Worm (Caenorhabditis elegans) whole organism, young adult: ENCODE measurements around the gene clec-239.

Experiments
- C17E4.6 ChIP-seq: fragments of 200-800 bp; sonication (Bioruptor generic); IDR thresholded peaks from 2 replicates; pipeline ENCODE4 v1.3.6; 2022; ENCODE audit warnings: missing genetic modification reagents, missing genetic modification characterization, missing compliant biosample characterization
- F23B12.7 ChIP-seq: sonication (generic microtip); optimal IDR thresholded peaks from 2 replicates; lab custom pipeline; 2017; ENCODE audit warnings: missing genetic modification characterization, mild to moderate bottlenecking, missing compliant biosample characterization, antibody characterized with exemption, moderate library complexity; ENCODE audit not compliant: insufficient read depth
- F57A8.1 ChIP-seq: fragments of 200-800 bp; sonication (Bioruptor generic); optimal IDR thresholded peaks from 2 replicates; lab custom pipeline; 2018; ENCODE audit warnings: mild to moderate bottlenecking, missing genetic modification characterization, moderate library complexity, missing compliant biosample characterization
- K12H6.12 ChIP-seq: fragments of 200-800 bp; sonication (Bioruptor generic); optimal IDR thresholded peaks from 2 replicates; lab custom pipeline; 2018; ENCODE audit warnings: mild to moderate bottlenecking, missing genetic modification characterization, missing compliant biosample characterization
- T07F8.4 ChIP-seq: sonication (generic microtip); optimal IDR thresholded peaks from 2 replicates; lab custom pipeline; 2016; ENCODE audit warnings: mild to moderate bottlenecking, missing genetic modification characterization, moderate library complexity, missing compliant biosample characterization
- T26A5.8 ChIP-seq: sonication (generic microtip); optimal IDR thresholded peaks from 2 replicates; lab custom pipeline; 2016; ENCODE audit warnings: missing genetic modification characterization, missing compliant biosample characterization
- atf-7 ChIP-seq: sonication (generic microtip); optimal IDR thresholded peaks from 2 replicates; lab custom pipeline; 2017; ENCODE audit warnings: mild to moderate bottlenecking, missing genetic modification characterization, missing compliant biosample characterization
- athp-1 ChIP-seq: sonication (generic microtip); optimal IDR thresholded peaks from 2 replicates; lab custom pipeline; 2017; ENCODE audit warnings: mild to moderate bottlenecking, missing genetic modification characterization, missing compliant biosample characterization
- attf-5 ChIP-seq: fragments of 200-800 bp; sonication (Bioruptor generic); optimal IDR thresholded peaks from 2 replicates; lab custom pipeline; 2018; ENCODE audit warnings: mild to moderate bottlenecking, missing genetic modification characterization, missing compliant biosample characterization
- bed-2 ChIP-seq: fragments of 200-800 bp; sonication (Bioruptor generic); IDR thresholded peaks from 2 replicates; pipeline ENCODE4 v1.3.6; 2022; ENCODE audit warnings: missing genetic modification reagents, missing genetic modification characterization, missing compliant biosample characterization
- cebp-1 ChIP-seq, 2 experiments: fragments of 200-800 bp in 1 of 2; sonication (Bioruptor generic) in 1 of 2; sonication (generic microtip) in 1 of 2; IDR thresholded peaks in 1 of 2; optimal IDR thresholded peaks in 1 of 2; 2 replicates each; pipeline versions ENCODE4 v1.3.6 to Lab custom; 2017 to 2022; ENCODE audit warnings: missing compliant biosample characterization in 2 of 2, missing genetic modification characterization in 2 of 2, mild to moderate bottlenecking in 1 of 2, missing genetic modification reagents in 1 of 2, moderate library complexity in 1 of 2
- ceh-100 ChIP-seq: fragments of 200-800 bp; sonication (Bioruptor generic); IDR thresholded peaks from 2 replicates; pipeline ENCODE4 v1.3.6; 2022; ENCODE audit warnings: missing genetic modification reagents, missing genetic modification characterization, missing compliant biosample characterization
- ceh-27 ChIP-seq: fragments of 200-800 bp; sonication (Bioruptor generic); optimal IDR thresholded peaks from 2 replicates; lab custom pipeline; 2018; ENCODE audit warnings: mild to moderate bottlenecking, missing genetic modification characterization, moderate library complexity, missing compliant biosample characterization
- ceh-79 ChIP-seq: sonication (generic microtip); optimal IDR thresholded peaks from 2 replicates; lab custom pipeline; 2017; ENCODE audit warnings: mild to moderate bottlenecking, missing genetic modification characterization, missing compliant biosample characterization
- fkh-3 ChIP-seq: sonication (generic microtip); optimal IDR thresholded peaks from 2 replicates; lab custom pipeline; 2016; ENCODE audit warnings: mild to moderate bottlenecking, missing genetic modification characterization, missing compliant biosample characterization
- him-1 ChIP-seq: sonication (generic microtip); optimal IDR thresholded peaks from 2 replicates; lab custom pipeline; 2016; ENCODE audit warnings: missing genotype, missing genetic modification reagents, missing genetic modification characterization, missing compliant biosample characterization
- hlh-12 ChIP-seq: sonication (generic microtip); optimal IDR thresholded peaks from 2 replicates; lab custom pipeline; 2016; ENCODE audit warnings: missing genetic modification characterization, missing compliant biosample characterization
- hsf-1 ChIP-seq: fragments of 200-800 bp; sonication (Bioruptor generic); IDR thresholded peaks from 2 replicates; pipeline ENCODE4 v1.3.6; 2022; ENCODE audit warnings: missing genetic modification reagents, missing genetic modification characterization, missing compliant biosample characterization
- madf-8 ChIP-seq: fragments of 200-800 bp; sonication (Bioruptor generic); conservative IDR thresholded peaks from 2 replicates; pipeline ENCODE4 v1.3.6; 2022; ENCODE audit warnings: missing genetic modification reagents, missing genetic modification characterization, missing compliant biosample characterization
- nhr-80 ChIP-seq: sonication (generic microtip); optimal IDR thresholded peaks from 2 replicates; lab custom pipeline; 2016; ENCODE audit warnings: missing genetic modification characterization, missing compliant biosample characterization
- repo-1 ChIP-seq: sonication (generic microtip); optimal IDR thresholded peaks from 2 replicates; lab custom pipeline; 2017; ENCODE audit warnings: mild to moderate bottlenecking, missing genetic modification characterization, missing compliant biosample characterization
- sdz-38 ChIP-seq: sonication (generic microtip); optimal IDR thresholded peaks from 2 replicates; lab custom pipeline; 2016; ENCODE audit warnings: missing genotype, missing genetic modification characterization, missing compliant biosample characterization
- snpc-1.1 ChIP-seq: sonication (generic microtip); optimal IDR thresholded peaks from 2 replicates; lab custom pipeline; 2017; ENCODE audit warnings: missing genetic modification characterization, mild to moderate bottlenecking, missing compliant biosample characterization, antibody characterized with exemption, moderate library complexity, missing genotype, missing genetic modification reagents; ENCODE audit not compliant: insufficient read depth
- snpc-1.3 ChIP-seq: sonication (generic microtip); optimal IDR thresholded peaks from 2 replicates; lab custom pipeline; 2017; ENCODE audit warnings: missing genetic modification characterization, mild to moderate bottlenecking, missing compliant biosample characterization, antibody characterized with exemption, moderate library complexity, missing genotype, missing genetic modification reagents; ENCODE audit not compliant: insufficient read depth
- tlf-1 ChIP-seq: fragments of 200-800 bp; sonication (Bioruptor generic); optimal IDR thresholded peaks from 2 replicates; lab custom pipeline; 2018; ENCODE audit warnings: mild to moderate bottlenecking, missing genetic modification characterization, missing compliant biosample characterization
- unc-62 ChIP-seq: fragments of 150-350 bp; optimal IDR thresholded peaks from 2 replicates; lab custom pipeline; 2014; ENCODE audit warnings: missing biosample characterization, missing genetic modification reagents, missing genetic modification characterization
- zim-3 ChIP-seq: sonication (generic microtip); optimal IDR thresholded peaks from 2 replicates; lab custom pipeline; 2017; ENCODE audit warnings: mild to moderate bottlenecking, missing genetic modification characterization, moderate library complexity, missing compliant biosample characterization
- ztf-26 ChIP-seq: sonication (generic microtip); optimal IDR thresholded peaks from 2 replicates; lab custom pipeline; 2017; ENCODE audit warnings: missing genetic modification characterization, missing compliant biosample characterization
- ztf-3 ChIP-seq: fragments of 200-800 bp; sonication (Bioruptor generic); optimal IDR thresholded peaks from 2 replicates; lab custom pipeline; 2018; ENCODE audit warnings: mild to moderate bottlenecking, missing genetic modification characterization, missing compliant biosample characterization

clec-239 gene

DNA sequence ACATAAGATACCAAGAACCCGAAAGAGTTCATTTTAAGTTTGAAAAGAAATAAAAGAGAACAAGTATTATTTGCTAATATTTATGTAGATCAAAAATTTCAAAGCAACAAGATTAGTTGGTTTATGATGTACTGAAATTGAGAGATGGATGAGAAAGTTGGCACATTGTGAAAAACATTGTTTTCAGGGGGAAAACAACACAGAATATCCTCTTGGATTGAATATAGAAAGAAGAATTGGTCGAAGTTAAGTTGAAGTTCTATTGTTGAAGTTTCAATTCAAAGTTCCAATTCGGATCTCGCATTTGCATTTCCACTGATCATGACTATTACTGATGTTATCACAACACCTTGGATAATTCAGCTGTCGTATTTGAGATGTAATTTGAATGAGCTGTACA, 44.3 kb downstream of the clec-239 start:
- TF ChIP-seq cebp-1 (GFP tag; IDR thresholded peaks at IDR 0.05; lab: Robert Waterston, UW) (no peak), cebp-1 (tag; optimal IDR thresholded peaks at IDR 0.05; lab: Kevin White, UChicago) (no peak), madf-8 (GFP tag; lab: Robert Waterston, UW) (no peak), athp-1 (tag; lab: Kevin White, UChicago) (no peak), zim-3 (tag; lab: Kevin White, UChicago) (no peak), him-1 (tag; lab: Kevin White, UChicago) (no peak), ceh-100 (GFP tag; lab: Robert Waterston, UW) (no peak), ztf-3 (GFP tag; lab: Kevin White, UChicago) (no peak), ceh-79 (tag; lab: Kevin White, UChicago) (no peak), T26A5.8 (tag; lab: Kevin White, UChicago) (no peak), atf-7 (tag; lab: Kevin White, UChicago) (no peak), snpc-1.3 (tag; lab: Kevin White, UChicago) (no peak), sdz-38 (tag; lab: Kevin White, UChicago) (no peak), F57A8.1 (no peak), bed-2 (GFP tag; lab: Robert Waterston, UW) (no peak), F23B12.7 (tag; lab: Kevin White, UChicago) (no peak), unc-62 (GFP tag; lab: Kevin White, UChicago) (no peak)

ce11 chrV:17001167-17001566, 44.8 kb downstream of the clec-239 start, which contains the start of gene sri-9:
TSS of gene sri-9 (plus strand) at chrV:17001467.
- TF ChIP-seq ztf-26 (tag; lab: Kevin White, UChicago): no peak
- TF ChIP-seq ceh-27: no peak
- no peak for TF ChIP-seq F57A8.1
- TF ChIP-seq tlf-1 (GFP tag; lab: Kevin White, UChicago): no peak
- no peak for TF ChIP-seq K12H6.12 (tag; lab: Kevin White, UChicago)

DNA sequence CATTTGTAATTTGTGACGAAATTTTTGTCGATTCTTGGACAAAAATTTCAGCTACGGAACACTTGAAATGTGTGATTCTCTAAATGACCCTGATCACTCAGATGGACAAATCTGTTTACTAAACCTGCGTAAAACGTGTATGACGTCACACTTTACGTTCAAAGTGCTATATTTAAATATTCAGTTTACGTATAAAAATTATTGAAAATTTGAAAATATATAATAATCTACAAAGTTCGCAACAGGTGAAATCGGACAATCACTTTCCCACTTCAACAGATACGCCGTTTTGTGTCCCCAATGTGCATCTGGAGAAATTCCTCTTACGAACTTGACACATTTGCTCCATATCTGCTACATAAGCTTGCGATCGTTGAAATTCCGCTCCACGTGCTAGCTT, 48.9 kb downstream of the clec-239 start, which contains the start of gene srh-131:
Gene srh-131 (plus strand): TSS at position 301 of the 400 bp plus-strand sequence.
- TF ChIP-seq repo-1: no peak
- TF ChIP-seq C17E4.6: no peak
- TF ChIP-seq attf-5: no peak
- TF ChIP-seq sdz-38 (tag; lab: Kevin White, UChicago): no peak
- TF ChIP-seq fkh-3 (tag; lab: Kevin White, UChicago): no peak
- TF ChIP-seq hlh-12: no peak
- TF ChIP-seq nhr-80 (tag; lab: Kevin White, UChicago): no peak
- TF ChIP-seq snpc-1.1 (tag; lab: Kevin White, UChicago): no peak
- no peak for TF ChIP-seq F23B12.7 (tag; lab: Kevin White, UChicago)
- no peak for TF ChIP-seq ceh-27
- TF ChIP-seq T07F8.4 (tag; lab: Kevin White, UChicago): no peak
- no peak for TF ChIP-seq hsf-1
- TF ChIP-seq, all 124 proteins: peak for 0
